Fruit fly (Drosophila melanogaster) whole organism, pupa: ENCODE results near the gene dgt1.

Experiments
- CG12605 ChIP-seq: fragments of 200-800 bp; sonication (Bioruptor generic); IDR thresholded peaks from 2 replicates; pipeline ENCODE4 v1.3.6; 2022; ENCODE audit warnings: missing biosample characterization, missing genetic modification characterization
- Pif1B ChIP-seq: fragments of 200-800 bp; sonication (Bioruptor generic); optimal IDR thresholded peaks from 3 replicates; lab custom pipeline; 2016; ENCODE audit warnings: missing biosample characterization, missing genetic modification characterization

dm6 chr3R:29818434-29819268, 38.6 kb downstream of the dgt1 start, which contains the start of gene neo:
- TF ChIP-seq CG12605 (GFP tag; lab: Robert Waterston, UW) (no peak), Pif1B (GFP tag; lab: Kevin White, UChicago) (no peak)
